Worm (Caenorhabditis elegans): ENCODE data around the gene stt-3.

- no peak for TF ChIP-seq hmbx-1 (tag; optimal IDR thresholded peaks at IDR 0.05)
- no peak for TF ChIP-seq ets-7 (tag; optimal IDR thresholded peaks at IDR 0.05)
- no peak for TF ChIP-seq ama-1 (optimal IDR thresholded peaks at IDR 0.05)
- no peak for TF ChIP-seq ceh-13 (GFP tag; optimal IDR thresholded peaks at IDR 0.05)
- no peak for TF ChIP-seq ceh-36 (tag; optimal IDR thresholded peaks at IDR 0.05)
- TF ChIP-seq tbx-37 (GFP tag; conservative IDR thresholded peaks at IDR 0.05): no peak
- no peak for TF ChIP-seq B0310.2 (tag; optimal IDR thresholded peaks at IDR 0.05)
- TF ChIP-seq flt-1 (GFP tag; IDR thresholded peaks at IDR 0.05): no peak
- no peak for TF ChIP-seq sea-1 (GFP tag; conservative IDR thresholded peaks at IDR 0.05)
- TF ChIP-seq tbx-11 (GFP tag; IDR thresholded peaks at IDR 0.05): no peak
- TF ChIP-seq scrt-1 (GFP tag; IDR thresholded peaks at IDR 0.05): no peak
- TF ChIP-seq tra-4 (tag; optimal IDR thresholded peaks at IDR 0.05): no peak
- no peak for TF ChIP-seq F13C5.2 (tag; optimal IDR thresholded peaks at IDR 0.05)
- no peak for TF ChIP-seq pes-1 (GFP tag; IDR thresholded peaks at IDR 0.05)
Observed at ce11 chrIII:6201325-6201724, 47.1 kb upstream of the stt-3 start.

All from whole organism, early embryonic.